Worm (Caenorhabditis elegans): ENCODE measurements around the gene lpl-1.
A peak's percentile ranks its signal among the peaks of the same experiment; 100 is the strongest.

- TF ChIP-seq ama-1 (optimal IDR thresholded peaks at IDR 0.05): no peak
- no peak for TF ChIP-seq ztf-4 (tag; optimal IDR thresholded peaks at IDR 0.05)
- no peak for TF ChIP-seq gmeb-1 (tag; optimal IDR thresholded peaks at IDR 0.05)
- TF ChIP-seq lin-39 (tag; optimal IDR thresholded peaks at IDR 0.05): no peak
- TF ChIP-seq crh-2 (tag; optimal IDR thresholded peaks at IDR 0.05): peak; percentile 15
- no peak for TF ChIP-seq ztf-11 (tag; optimal IDR thresholded peaks at IDR 0.05)
- TF ChIP-seq nhr-129 (tag; optimal IDR thresholded peaks at IDR 0.05): no peak
- no peak for TF ChIP-seq alr-1 (tag; optimal IDR thresholded peaks at IDR 0.05)
- no peak for TF ChIP-seq unc-39 (tag; optimal IDR thresholded peaks at IDR 0.05)
- no peak for TF ChIP-seq elt-3 (tag; optimal IDR thresholded peaks at IDR 0.05)
- TF ChIP-seq nhr-10 (tag; optimal IDR thresholded peaks at IDR 0.05): no peak
- TF ChIP-seq nhr-77 (tag; optimal IDR thresholded peaks at IDR 0.05): no peak
Measured at ce11 chrIV:9104071-9105016, 10.5 kb upstream of the lpl-1 start, which contains the start of the genes C01F6.14 and fem-3.
